Worm (Caenorhabditis elegans) whole organism, L1 larva: Measurements from ENCODE around the gene msra-1.

Source experiments
- lin-15B ChIP-seq: fragments of 150-350 bp; sonication (generic microtip); optimal IDR thresholded peaks from 3 replicates; lab custom pipeline; 2014; ENCODE audit warnings: missing biosample characterization, missing genetic modification characterization
- tlp-1 ChIP-seq: fragments of 150-350 bp; optimal IDR thresholded peaks from 2 replicates; lab custom pipeline; 2014; ENCODE audit warnings: missing biosample characterization, missing genetic modification characterization
- zag-1 ChIP-seq: fragments of 150-350 bp; optimal IDR thresholded peaks from 2 replicates; lab custom pipeline; 2014; ENCODE audit warnings: missing biosample characterization, missing genetic modification characterization

- TF ChIP-seq zag-1 (no peak), lin-15B (tag; lab: Kevin White, UChicago) (no peak), tlp-1 (no peak)
These were observed 36.8 kb downstream of the msra-1 start for ce11 chrII:7326997-7327396.
